Worm (Caenorhabditis elegans): ENCODE data around the gene fis-1.

DNA sequence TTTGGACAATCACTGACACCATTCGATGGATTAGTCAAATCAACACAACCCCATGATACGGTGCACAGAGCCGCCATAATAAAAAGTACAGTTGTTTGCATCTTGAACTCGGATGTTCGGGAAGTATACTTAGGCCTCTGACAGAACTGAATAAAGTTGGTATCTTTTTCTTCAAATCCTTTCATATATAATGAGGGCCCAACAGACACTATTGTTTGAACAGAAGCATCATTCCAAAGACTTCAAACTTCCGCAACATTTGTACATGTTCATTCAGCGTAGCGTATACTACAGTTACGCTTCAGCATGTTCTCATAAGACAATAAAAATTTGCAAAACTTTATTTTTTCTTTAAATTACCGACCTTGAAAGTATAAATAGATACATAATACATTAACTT, 2.9 kb upstream of the fis-1 start, which contains the start of gene F41G3.19:
- TF ChIP-seq lin-15B (tag; optimal IDR thresholded peaks at IDR 0.05) (no peak), unc-62 (GFP tag; optimal IDR thresholded peaks at IDR 0.05) (no peak), zag-1 (tag; optimal IDR thresholded peaks at IDR 0.05) (no peak), nhr-11 (tag; optimal IDR thresholded peaks at IDR 0.05) (no peak), ZK546.5 (tag; optimal IDR thresholded peaks at IDR 0.05) (no peak), sea-2 (GFP tag; optimal IDR thresholded peaks at IDR 0.05) (no peak), ceh-9 (tag; optimal IDR thresholded peaks at IDR 0.05) (no peak), mdl-1 (tag; optimal IDR thresholded peaks at IDR 0.05) (no peak), ama-1 (optimal IDR thresholded peaks at IDR 0.05) (no peak), elt-3 (tag; optimal IDR thresholded peaks at IDR 0.05) (no peak)
